Fruit fly (Drosophila melanogaster): Measurements from ENCODE around the gene SIFaR.

Gene SIFaR

DNA sequence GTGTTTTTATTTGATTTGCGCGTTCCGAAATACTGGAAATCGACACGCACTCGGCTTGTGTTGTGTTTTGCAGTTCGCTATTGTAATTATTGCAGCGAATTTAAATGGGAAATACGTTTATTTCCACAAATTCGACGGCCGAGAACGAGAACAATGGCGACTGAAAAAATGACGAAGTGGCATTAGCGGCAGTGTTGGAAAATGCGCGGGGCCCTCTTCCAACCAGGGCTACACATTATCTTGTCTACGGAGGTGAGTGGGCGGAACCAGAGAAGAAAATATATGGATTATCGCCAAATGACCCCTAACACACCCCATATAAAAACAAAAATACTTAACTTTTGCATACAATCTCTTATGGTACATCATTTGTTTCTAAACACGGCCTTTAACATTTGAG, 24.9 kb downstream of the SIFaR start, which contains the start of gene Rab1:
TSS of gene Rab1 (minus strand) at position 188 of the 400 bp plus-strand sequence.
- peak; percentile 13 for TF ChIP-seq Hr4 (GFP tag; optimal IDR thresholded peaks at IDR 0.05)
- peak; percentile 36 for TF ChIP-seq acj6 (GFP tag; optimal IDR thresholded peaks at IDR 0.05)
- TF ChIP-seq CG6792 (GFP tag; optimal IDR thresholded peaks at IDR 0.05): peak; percentile 30
- peak; percentile 45 for TF ChIP-seq achi (GFP tag; optimal IDR thresholded peaks at IDR 0.05)
- peak; percentile 59 for TF ChIP-seq esn (GFP tag; optimal IDR thresholded peaks at IDR 0.05)
- peak; percentile 66 for TF ChIP-seq CG1621 (tag; optimal IDR thresholded peaks at IDR 0.05)
- TF ChIP-seq OdsH (GFP tag; optimal IDR thresholded peaks at IDR 0.05): no peak
- TF ChIP-seq Ets21C (GFP tag; optimal IDR thresholded peaks at IDR 0.05): no peak
- no peak for TF ChIP-seq Lpt (GFP tag; optimal IDR thresholded peaks at IDR 0.05)
- TF ChIP-seq CG10631 (GFP tag; optimal IDR thresholded peaks at IDR 0.05): peak; percentile 31
- peak; percentile 44 for TF ChIP-seq Sox102F (GFP tag; optimal IDR thresholded peaks at IDR 0.05)
- no peak for TF ChIP-seq CG8119 (GFP tag; IDR thresholded peaks at IDR 0.05)
- peak; percentile 20 for TF ChIP-seq CG3032 (tag; optimal IDR thresholded peaks at IDR 0.05)
- TF ChIP-seq eg (GFP tag; IDR thresholded peaks at IDR 0.05): 0 out of 3 replicates have a peak, but pooled peaks have one; percentile 28
- TF ChIP-seq CG11294 (GFP tag; IDR thresholded peaks at IDR 0.05): no peak
- TF ChIP-seq Eip75B (GFP tag; optimal IDR thresholded peaks at IDR 0.05): peak; percentile 41
- TF ChIP-seq CG4318 (GFP tag; optimal IDR thresholded peaks at IDR 0.05): no peak
- TF ChIP-seq Hr39 (GFP tag; optimal IDR thresholded peaks at IDR 0.05): peak; percentile 33
- TF ChIP-seq topi (GFP tag; optimal IDR thresholded peaks at IDR 0.05): peak; percentile 44
- no peak for TF ChIP-seq CG10669 (GFP tag; optimal IDR thresholded peaks at IDR 0.05)
- TF ChIP-seq Smox (GFP tag; optimal IDR thresholded peaks at IDR 0.05): no peak
- TF ChIP-seq Blimp-1 (GFP tag; optimal IDR thresholded peaks at IDR 0.05): peak; percentile 59
- TF ChIP-seq net (GFP tag; optimal IDR thresholded peaks at IDR 0.05): peak; percentile 26
- TF ChIP-seq Sox15 (GFP tag; optimal IDR thresholded peaks at IDR 0.05): peak; percentile 8
- peak; percentile 5 for TF ChIP-seq CG7368 (GFP tag; optimal IDR thresholded peaks at IDR 0.05)
- TF ChIP-seq CG8319 (GFP tag; optimal IDR thresholded peaks at IDR 0.05): peak; percentile 29
- no peak for TF ChIP-seq Gug (GFP tag; IDR thresholded peaks at IDR 0.05)
- peak; percentile 31 for TF ChIP-seq CG31627 (GFP tag; optimal IDR thresholded peaks at IDR 0.05)
- TF ChIP-seq CG6854 (GFP tag; optimal IDR thresholded peaks at IDR 0.05): peak; percentile 42
- peak; percentile 63 for TF ChIP-seq fkh (GFP tag; optimal IDR thresholded peaks at IDR 0.05)
- TF ChIP-seq CG3919 (GFP tag; optimal IDR thresholded peaks at IDR 0.05): peak; percentile 59
- peak; percentile 83 for TF ChIP-seq Eip78C (GFP tag)
- TF ChIP-seq lz (GFP tag; optimal IDR thresholded peaks at IDR 0.05): peak; percentile 38
- TF ChIP-seq CG9139 (GFP tag; optimal IDR thresholded peaks at IDR 0.05): peak; percentile 7
- no peak for TF ChIP-seq fd85E (GFP tag; optimal IDR thresholded peaks at IDR 0.05)
- TF ChIP-seq vri (GFP tag; optimal IDR thresholded peaks at IDR 0.05): peak; percentile 63
- TF ChIP-seq svp (GFP tag): peak; percentile 97
- peak; percentile 89 for TF ChIP-seq Sox14 (GFP tag; optimal IDR thresholded peaks at IDR 0.05)
- no peak for TF ChIP-seq salr (GFP tag; optimal IDR thresholded peaks at IDR 0.05)
- TF ChIP-seq cyc (GFP tag; optimal IDR thresholded peaks at IDR 0.05): peak; percentile 44
- TF ChIP-seq CG16779 (tag; optimal IDR thresholded peaks at IDR 0.05): no peak
- TF ChIP-seq CG15336 (GFP tag; IDR thresholded peaks at IDR 0.05): no peak
- peak in 1 of 2 experiments; percentile 43 for TF ChIP-seq ss (GFP tag; optimal IDR thresholded peaks at IDR 0.05)
- TF ChIP-seq Ets96B (tag; optimal IDR thresholded peaks at IDR 0.05): no peak
- TF ChIP-seq Hr38 (GFP tag; optimal IDR thresholded peaks at IDR 0.05): no peak
- peak; percentile 51 for TF ChIP-seq pdm3 (GFP tag; optimal IDR thresholded peaks at IDR 0.05)
- peak; percentile 39 for TF ChIP-seq CG34406 (GFP tag; optimal IDR thresholded peaks at IDR 0.05)
- TF ChIP-seq CG6808 (GFP tag; optimal IDR thresholded peaks at IDR 0.05): peak; percentile 19
- no peak for TF ChIP-seq CG6163 (GFP tag; IDR thresholded peaks at IDR 0.05)

All from whole organism, prepupa.